Fruit fly (Drosophila melanogaster): ENCODE measurements around the gene Yp3.

The Yp3 gene

DNA sequence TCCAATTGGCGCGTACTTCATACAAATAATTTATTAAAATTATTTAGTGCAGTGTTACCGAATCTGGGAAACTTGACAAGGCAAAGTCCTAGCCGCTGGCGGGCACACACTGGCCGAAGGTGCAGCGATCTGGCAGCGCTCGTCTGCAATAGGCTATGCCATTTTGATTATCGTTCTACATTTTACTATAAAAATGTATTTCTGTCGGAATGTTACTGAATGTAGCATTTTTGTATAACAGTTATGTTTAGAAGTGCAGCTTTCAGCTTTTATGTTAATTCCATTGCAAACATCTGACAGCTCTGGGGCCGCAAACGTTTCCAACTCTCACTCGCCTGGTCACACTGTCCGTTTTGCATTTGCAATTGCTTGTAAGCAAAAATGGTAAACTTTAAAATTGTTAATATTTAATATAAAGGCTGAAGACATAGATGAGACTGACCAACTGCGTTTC is 14.7 kb upstream of the Yp3 start, which contains the start of gene Grip91 (continued):
- TF ChIP-seq run (tag; optimal IDR thresholded peaks at IDR 0.05): no peak
- no peak for TF ChIP-seq CG14860 (GFP tag; IDR thresholded peaks at IDR 0.05; ENCODE audit: partially characterized antibody)
- TF ChIP-seq CG16815 (GFP tag; optimal IDR thresholded peaks at IDR 0.05): no peak
- peak; percentile 26; the same call in 1 of the 3 replicates for TF ChIP-seq Dbx (GFP tag; IDR thresholded peaks at IDR 0.05)
- no peak for TF ChIP-seq usp (GFP tag; optimal IDR thresholded peaks at IDR 0.05)
- no peak for TF ChIP-seq slp2 (GFP tag; optimal IDR thresholded peaks at IDR 0.05)
- no peak for TF ChIP-seq pan (optimal IDR thresholded peaks at IDR 0.05)
- TF ChIP-seq pan (GFP tag; optimal IDR thresholded peaks at IDR 0.05 in 1 of 2, IDR thresholded peaks at IDR 0.05 in 1 of 2): no peak
- TF ChIP-seq pho (GFP tag; optimal IDR thresholded peaks at IDR 0.05): peak; percentile 14
- TF ChIP-seq CG7928 (GFP tag; optimal IDR thresholded peaks at IDR 0.05): no peak
- TF ChIP-seq HLH54F (GFP tag; optimal IDR thresholded peaks at IDR 0.05): no peak
- TF ChIP-seq CG14710 (tag; optimal IDR thresholded peaks at IDR 0.05): peak; percentile 100
- TF ChIP-seq abd-A (tag; optimal IDR thresholded peaks at IDR 0.05): no peak
- TF ChIP-seq salm (tag; optimal IDR thresholded peaks at IDR 0.05): no peak
- TF ChIP-seq CG3847 (GFP tag; IDR thresholded peaks at IDR 0.05): peak; percentile 78
- TF ChIP-seq CG9609 (GFP tag; optimal IDR thresholded peaks at IDR 0.05): no peak
- no peak for TF ChIP-seq CG17612 (GFP tag; IDR thresholded peaks at IDR 0.05)
- no peak for TF ChIP-seq CG2199 (GFP tag; IDR thresholded peaks at IDR 0.05)
- TF ChIP-seq CG11456 (GFP tag; IDR thresholded peaks at IDR 0.05): no peak
- TF ChIP-seq CG12104 (GFP tag; optimal IDR thresholded peaks at IDR 0.05): no peak
- peak; percentile 53 for TF ChIP-seq Ets65A (GFP tag)
- no peak for TF ChIP-seq emc (GFP tag; optimal IDR thresholded peaks at IDR 0.05)
- TF ChIP-seq CG17802 (tag; optimal IDR thresholded peaks at IDR 0.05): no peak
- TF ChIP-seq Fer2 (tag; optimal IDR thresholded peaks at IDR 0.05): no peak
- no peak for TF ChIP-seq gsb-n (tag; optimal IDR thresholded peaks at IDR 0.05)
- TF ChIP-seq sug (tag; optimal IDR thresholded peaks at IDR 0.05): peak; percentile 26
- TF ChIP-seq Vsx1 (GFP tag; optimal IDR thresholded peaks at IDR 0.05): no peak
- TF ChIP-seq CG6254 (GFP tag; optimal IDR thresholded peaks at IDR 0.05): no peak
- TF ChIP-seq CG10366 (GFP tag; IDR thresholded peaks at IDR 0.05): no peak
- TF ChIP-seq CG12155 (GFP tag; optimal IDR thresholded peaks at IDR 0.05): no peak
- no peak for TF ChIP-seq CG10431 (GFP tag; optimal IDR thresholded peaks at IDR 0.05)
- TF ChIP-seq CG2678 (tag; optimal IDR thresholded peaks at IDR 0.05): no peak
- TF ChIP-seq NfI (GFP tag; optimal IDR thresholded peaks at IDR 0.05): no peak
- TF ChIP-seq chif (GFP tag; optimal IDR thresholded peaks at IDR 0.05): no peak
- TF ChIP-seq CG10462 (GFP tag; optimal IDR thresholded peaks at IDR 0.05): no peak
- TF ChIP-seq odd (GFP tag; optimal IDR thresholded peaks at IDR 0.05): no peak
- TF ChIP-seq unc-4 (GFP tag; IDR thresholded peaks at IDR 0.05; ENCODE audit: partially characterized antibody): no peak; the same call in 1 of the 2 replicates
- no peak for TF ChIP-seq Atf6 (GFP tag; IDR thresholded peaks at IDR 0.05)
- peak; percentile 78 for TF ChIP-seq phol (tag; optimal IDR thresholded peaks at IDR 0.05)
- TF ChIP-seq CG4328 (GFP tag; optimal IDR thresholded peaks at IDR 0.05): no peak
- no peak for TF ChIP-seq corto (GFP tag; optimal IDR thresholded peaks at IDR 0.05)
- TF ChIP-seq CG30431 (GFP tag; optimal IDR thresholded peaks at IDR 0.05): no peak
- peak in 1 of 2 experiments; percentile 7 for TF ChIP-seq Trl (optimal IDR thresholded peaks at IDR 0.05)
- no peak for TF ChIP-seq Trl (GFP tag; optimal IDR thresholded peaks at IDR 0.05)
- no peak for TF ChIP-seq eve (GFP tag; optimal IDR thresholded peaks at IDR 0.05)
- no peak for TF ChIP-seq Neu2 (GFP tag; optimal IDR thresholded peaks at IDR 0.05; ENCODE audit: borderline replicate concordance)
- no peak for TF ChIP-seq CG4854 (GFP tag; optimal IDR thresholded peaks at IDR 0.05)
- no peak for TF ChIP-seq CG9817 (tag; optimal IDR thresholded peaks at IDR 0.05)
- TF ChIP-seq CG10979 (tag; optimal IDR thresholded peaks at IDR 0.05): no peak
- TF ChIP-seq CG10959 (GFP tag; IDR thresholded peaks at IDR 0.05): no peak
- TF ChIP-seq twi (tag; optimal IDR thresholded peaks at IDR 0.05): no peak
- peak; percentile 39 for TF ChIP-seq Sry-δ (GFP tag; optimal IDR thresholded peaks at IDR 0.05)
